Fruit fly (Drosophila melanogaster) whole organism, embryonic: ENCODE results near the gene slmo.
A peak's percentile ranks its signal among the peaks of the same experiment; 100 is the strongest.

ENCODE experiments used
- CG10147 ChIP-seq: fragments of 200-800 bp; sonication (Bioruptor generic); optimal IDR thresholded peaks from 2 replicates; lab custom pipeline; 2019; ENCODE audit warnings: missing biosample characterization, mild to moderate bottlenecking, missing genetic modification characterization, moderate library complexity
- CG10654 ChIP-seq: fragments of 200-800 bp; sonication (Bioruptor generic); optimal IDR thresholded peaks from 2 replicates; lab custom pipeline; 2016; ENCODE audit warnings: missing biosample characterization, missing genetic modification characterization
- CG12236 ChIP-seq: fragments of 200-800 bp; sonication (Bioruptor generic); optimal IDR thresholded peaks from 2 replicates; lab custom pipeline; 2016; ENCODE audit warnings: missing biosample characterization, missing genetic modification characterization
- CG12659 ChIP-seq: fragments of 200-800 bp; sonication (Bioruptor generic); optimal IDR thresholded peaks from 3 replicates; lab custom pipeline; 2017; ENCODE audit warnings: mild to moderate bottlenecking, missing biosample characterization, missing genetic modification reagents, missing genetic modification characterization
- CG14667 ChIP-seq: fragments of 200-800 bp; sonication (Bioruptor generic); IDR thresholded peaks from 2 replicates; pipeline ENCODE4 v1.3.6; 2022; ENCODE audit warnings: missing biosample characterization, missing genetic modification characterization
- CG17328 ChIP-seq: fragments of 200-800 bp; sonication (Bioruptor generic); IDR thresholded peaks from 2 replicates; pipeline ENCODE4 v1.3.6; 2022; ENCODE audit warnings: missing biosample characterization, missing genetic modification characterization
- CG17568 ChIP-seq: fragments of 200-800 bp; sonication (Bioruptor generic); optimal IDR thresholded peaks from 2 replicates; lab custom pipeline; 2018; ENCODE audit warnings: missing biosample characterization, mild to moderate bottlenecking, missing genetic modification characterization, moderate library complexity
- CG17802 ChIP-seq: fragments of 200-800 bp; sonication (Bioruptor generic); optimal IDR thresholded peaks from 2 replicates; lab custom pipeline; 2018; ENCODE audit warnings: missing biosample characterization, mild to moderate bottlenecking, missing genetic modification characterization, moderate library complexity
- CG17829 ChIP-seq: fragments of 200-800 bp; optimal IDR thresholded peaks from 2 replicates; lab custom pipeline; 2019; ENCODE audit warnings: missing biosample characterization, mild to moderate bottlenecking, missing genetic modification characterization, moderate library complexity
- CG18476 ChIP-seq: fragments of 200-800 bp; sonication (Bioruptor generic); optimal IDR thresholded peaks from 2 replicates; lab custom pipeline; 2016; ENCODE audit warnings: missing biosample characterization, mild to moderate bottlenecking, missing genetic modification characterization
- CG3163 ChIP-seq: fragments of 200-800 bp; sonication (Bioruptor generic); optimal IDR thresholded peaks from 3 replicates; lab custom pipeline; 2016; ENCODE audit warnings: missing biosample characterization, missing genetic modification characterization
- CG34422 ChIP-seq: fragments of 200-800 bp; sonication (Bioruptor generic); IDR thresholded peaks from 3 replicates; pipeline ENCODE4 v1.3.6; 2022; ENCODE audit warnings: missing biosample characterization, missing genetic modification characterization
- CG4404 ChIP-seq: fragments of 200-800 bp; sonication (Bioruptor generic); IDR thresholded peaks from 2 replicates; pipeline ENCODE4 v1.3.6; 2022; ENCODE audit warnings: missing biosample characterization, missing genetic modification characterization
- CG6654 ChIP-seq: fragments of 200-800 bp; sonication (Bioruptor generic); optimal IDR thresholded peaks from 2 replicates; lab custom pipeline; 2017; ENCODE audit warnings: missing biosample characterization, mild to moderate bottlenecking, missing genetic modification characterization
- CG7271 ChIP-seq: fragments of 200-800 bp; sonication (Bioruptor generic); optimal IDR thresholded peaks from 2 replicates; lab custom pipeline; 2018; ENCODE audit warnings: missing biosample characterization, mild to moderate bottlenecking, missing genetic modification characterization, moderate library complexity
- CG7556 ChIP-seq: fragments of 200-800 bp; sonication (Bioruptor generic); optimal IDR thresholded peaks from 2 replicates; lab custom pipeline; 2017; ENCODE audit warnings: missing biosample characterization, mild to moderate bottlenecking, missing genetic modification characterization
- CG7745 ChIP-seq: fragments of 200-800 bp; sonication (Bioruptor generic); optimal IDR thresholded peaks from 2 replicates; lab custom pipeline; 2018; ENCODE audit warnings: missing biosample characterization, mild to moderate bottlenecking, missing genetic modification characterization, moderate library complexity
- CG7839 ChIP-seq: fragments of 200-800 bp; sonication (Bioruptor generic); optimal IDR thresholded peaks from 3 replicates; lab custom pipeline; 2018; ENCODE audit warnings: missing biosample characterization, mild to moderate bottlenecking, missing genetic modification characterization, moderate library complexity
- Dip3 ChIP-seq: fragments of 200-800 bp; sonication (Bioruptor generic); optimal IDR thresholded peaks from 3 replicates; lab custom pipeline; 2016; ENCODE audit warnings: missing biosample characterization, missing genetic modification characterization
- Dp ChIP-seq: fragments of 200-800 bp; sonication (Bioruptor generic); optimal IDR thresholded peaks from 2 replicates; lab custom pipeline; 2018; ENCODE audit warnings: missing biosample characterization, mild to moderate bottlenecking, missing genetic modification characterization, moderate library complexity
- Eip74EF ChIP-seq, 2 experiments: fragments of 200-800 bp in 1 of 2; fragments of >200 bp in 1 of 2; sonication (Bioruptor generic) in 1 of 2; optimal IDR thresholded peaks; 2 replicates each; lab custom pipeline; 2017 to 2019; ENCODE audit warnings: missing biosample characterization in 2 of 2, missing genetic modification characterization in 2 of 2, mild to moderate bottlenecking in 1 of 2, moderate library complexity in 1 of 2
- HLH54F ChIP-seq: fragments of 200-800 bp; sonication (Bioruptor generic); optimal IDR thresholded peaks from 3 replicates; lab custom pipeline; 2016; ENCODE audit warnings: missing biosample characterization, missing genetic modification characterization
- HLHmδ ChIP-seq: fragments of 200-800 bp; sonication (Bioruptor generic); optimal IDR thresholded peaks from 2 replicates; lab custom pipeline; 2018; ENCODE audit warnings: missing biosample characterization, mild to moderate bottlenecking, missing genetic modification characterization, moderate library complexity
- Hr51 ChIP-seq, 2 experiments: fragments of 200-800 bp; sonication (Bioruptor generic); optimal IDR thresholded peaks; 2 replicates in 1 of 2; 3 replicates in 1 of 2; lab custom pipeline; 2016 to 2018; ENCODE audit warnings: missing biosample characterization in 2 of 2, missing genetic modification characterization in 2 of 2, mild to moderate bottlenecking in 1 of 2, moderate library complexity in 1 of 2
- Mes4 ChIP-seq: fragments of 200-800 bp; sonication (Bioruptor generic); optimal IDR thresholded peaks from 2 replicates; lab custom pipeline; 2016; ENCODE audit warnings: missing biosample characterization, missing genetic modification characterization
- Neu2 ChIP-seq: fragments of 200-800 bp; sonication (Bioruptor generic); optimal IDR thresholded peaks from 3 replicates; lab custom pipeline; 2016; ENCODE audit warnings: missing biosample characterization, missing genetic modification characterization, borderline replicate concordance
- Nf-YC ChIP-seq: fragments of 200-800 bp; optimal IDR thresholded peaks from 3 replicates; lab custom pipeline; 2019; ENCODE audit warnings: missing biosample characterization, mild to moderate bottlenecking, missing genetic modification characterization, moderate library complexity
- Sin3A ChIP-seq: fragments of >200 bp; optimal IDR thresholded peaks from 2 replicates; lab custom pipeline; 2018
- Sox100B ChIP-seq: fragments of 200-800 bp; sonication (Bioruptor generic); optimal IDR thresholded peaks from 3 replicates; lab custom pipeline; 2018; ENCODE audit warnings: missing biosample characterization, mild to moderate bottlenecking, missing genetic modification characterization
- Taf1 ChIP-seq: fragments of 200-800 bp; sonication (Bioruptor generic); IDR thresholded peaks from 2 replicates; pipeline ENCODE4 v1.3.6; 2022; ENCODE audit warnings: missing biosample characterization, missing genetic modification characterization
- Trl ChIP-seq, 3 experiments: fragments of >200 bp in 2 of 3; fragments of 200-800 bp in 1 of 3; sonication (Bioruptor generic) in 1 of 3; optimal IDR thresholded peaks; 2 replicates in 1 of 3; 3 replicates in 2 of 3; lab custom pipeline; 2016 to 2017; ENCODE audit warnings: missing biosample characterization in 1 of 3, missing genetic modification characterization in 1 of 3
- Vsx1 ChIP-seq: fragments of 200-800 bp; sonication (Bioruptor generic); optimal IDR thresholded peaks from 2 replicates; lab custom pipeline; 2017; ENCODE audit warnings: missing biosample characterization, mild to moderate bottlenecking, missing genetic modification characterization, missing genetic modification reagents
- aop ChIP-seq: fragments of 200-800 bp; sonication (Bioruptor generic); IDR thresholded peaks from 2 replicates; pipeline ENCODE4 v1.3.6; 2022; ENCODE audit warnings: missing biosample characterization, missing genetic modification characterization
- ato ChIP-seq: fragments of 200-800 bp; sonication (Bioruptor generic); IDR thresholded peaks from 2 replicates; pipeline ENCODE4 v1.3.6; 2022; ENCODE audit warnings: missing biosample characterization, missing genetic modification characterization; ENCODE audit not compliant: partially characterized antibody
- bigmax ChIP-seq: fragments of 200-800 bp; sonication (Bioruptor generic); optimal IDR thresholded peaks from 2 replicates; lab custom pipeline; 2018; ENCODE audit warnings: missing biosample characterization, mild to moderate bottlenecking, missing genetic modification characterization
- cg ChIP-seq: fragments of 200-800 bp; sonication (Bioruptor generic); optimal IDR thresholded peaks from 3 replicates; lab custom pipeline; 2019; ENCODE audit warnings: missing biosample characterization, mild to moderate bottlenecking, missing genetic modification characterization, moderate library complexity
- croc ChIP-seq: fragments of 200-800 bp; sonication (Bioruptor generic); conservative IDR thresholded peaks from 3 replicates; pipeline ENCODE4 v1.3.6; 2022; ENCODE audit warnings: missing biosample characterization, missing genetic modification characterization
- dpn ChIP-seq, 2 experiments: fragments of 200-800 bp; sonication (Bioruptor generic); optimal IDR thresholded peaks; 3 replicates each; lab custom pipeline; 2016; ENCODE audit warnings: missing biosample characterization in 2 of 2, missing genetic modification characterization in 2 of 2
- dysf ChIP-seq: fragments of 200-800 bp; sonication (Bioruptor generic); IDR thresholded peaks from 3 replicates; pipeline ENCODE4 v1.3.6; 2022; ENCODE audit warnings: missing biosample characterization, missing genetic modification characterization
- ftz-f1 ChIP-seq: fragments of 200-800 bp; sonication (Bioruptor generic); optimal IDR thresholded peaks from 2 replicates; lab custom pipeline; 2016; ENCODE audit warnings: missing biosample characterization, missing genetic modification characterization
- gfzf ChIP-seq: fragments of 200-800 bp; sonication (Bioruptor generic); optimal IDR thresholded peaks from 2 replicates; lab custom pipeline; 2016; ENCODE audit warnings: missing biosample characterization, mild to moderate bottlenecking, missing genetic modification characterization, moderate library complexity
- hbn ChIP-seq: fragments of 200-800 bp; sonication (Bioruptor generic); IDR thresholded peaks from 2 replicates; pipeline ENCODE4 v1.3.6; 2022; ENCODE audit warnings: missing biosample characterization, missing genetic modification characterization; ENCODE audit not compliant: partially characterized antibody
- repo ChIP-seq: fragments of 200-800 bp; sonication (Bioruptor generic); optimal IDR thresholded peaks from 2 replicates; lab custom pipeline; 2016; ENCODE audit warnings: missing biosample characterization, missing genetic modification characterization
- row ChIP-seq: fragments of 200-800 bp; sonication (Bioruptor generic); IDR thresholded peaks from 3 replicates; pipeline ENCODE4 v1.3.6; 2022; ENCODE audit warnings: missing biosample characterization, missing genetic modification characterization
- seq ChIP-seq: fragments of 200-800 bp; sonication (Bioruptor generic); IDR thresholded peaks from 2 replicates; pipeline ENCODE4 v1.3.6; 2022; ENCODE audit warnings: missing biosample characterization, missing genetic modification characterization
- stwl ChIP-seq: fragments of 200-800 bp; sonication (Bioruptor generic); optimal IDR thresholded peaks from 3 replicates; lab custom pipeline; 2018; ENCODE audit warnings: missing biosample characterization, mild to moderate bottlenecking, missing genetic modification characterization, moderate library complexity
- ttk ChIP-seq: fragments of 200-800 bp; sonication (Bioruptor generic); IDR thresholded peaks from 2 replicates; pipeline ENCODE4 v2.1.2; 2022; ENCODE audit warnings: missing biosample characterization, missing genetic modification characterization
- tup ChIP-seq: fragments of 200-800 bp; sonication (Bioruptor generic); optimal IDR thresholded peaks from 2 replicates; lab custom pipeline; 2016; ENCODE audit warnings: missing biosample characterization, mild to moderate bottlenecking, missing genetic modification characterization, moderate library complexity
- unpg ChIP-seq: fragments of 200-800 bp; sonication (Bioruptor generic); optimal IDR thresholded peaks from 3 replicates; lab custom pipeline; 2018; ENCODE audit warnings: missing biosample characterization, mild to moderate bottlenecking, missing genetic modification characterization, moderate library complexity

The slmo gene

dm6 chr2L:5999247-5999646 is 49.3 kb downstream of the slmo start, which contains the start of gene Kdm5 (continued):
- TF ChIP-seq CG17568 (GFP tag; lab: Kevin White, UChicago): no peak
- TF ChIP-seq CG17328: 0 out of 2 replicates have a peak, but pooled peaks have one; percentile 12
- TF ChIP-seq CG3163 (GFP tag; lab: Kevin White, UChicago): no peak
- no peak for TF ChIP-seq Sox100B (GFP tag; lab: Kevin White, UChicago)
- 0 out of 2 replicates have a peak, but pooled peaks have one; percentile 51 for TF ChIP-seq ato (GFP tag; lab: Robert Waterston, UW)
- peak; percentile 71 for TF ChIP-seq stwl (tag; lab: Kevin White, UChicago)
- TF ChIP-seq Neu2 (GFP tag; lab: Kevin White, UChicago): no peak
- peak; percentile 76 for TF ChIP-seq CG12659
- peak; percentile 14 for TF ChIP-seq Mes4 (GFP tag; lab: Kevin White, UChicago)
- TF ChIP-seq Nf-YC (tag; lab: Kevin White, UChicago): peak; percentile 68
- TF ChIP-seq row: peak; percentile 44
- TF ChIP-seq repo (GFP tag; lab: Kevin White, UChicago): peak; percentile 1
- TF ChIP-seq dysf (GFP tag; lab: Robert Waterston, UW): no peak; the same call in 2 of the 3 replicates
- no peak for TF ChIP-seq unpg (GFP tag; lab: Kevin White, UChicago)
- TF ChIP-seq CG10654 (GFP tag; lab: Kevin White, UChicago): no peak
- peak; percentile 88 for TF ChIP-seq ftz-f1 (GFP tag; lab: Kevin White, UChicago)
- no peak for TF ChIP-seq seq (GFP tag; lab: Robert Waterston, UW)
- peak; percentile 44 for TF ChIP-seq CG17802 (tag; lab: Kevin White, UChicago)
- TF ChIP-seq CG12236 (GFP tag; lab: Kevin White, UChicago): no peak
- no peak for TF ChIP-seq Trl (optimal IDR thresholded peaks at IDR 0.05; lab: Kevin White, UChicago)
- no peak for TF ChIP-seq Trl (GFP tag; optimal IDR thresholded peaks at IDR 0.05; lab: Kevin White, UChicago)
- peak; percentile 60 for TF ChIP-seq Dp (GFP tag; lab: Kevin White, UChicago)
- TF ChIP-seq CG7839 (tag; lab: Kevin White, UChicago): peak; percentile 4
- TF ChIP-seq Dip3 (GFP tag; lab: Kevin White, UChicago): peak; percentile 44
- TF ChIP-seq HLHmδ (GFP tag; lab: Kevin White, UChicago): peak; percentile 63
- TF ChIP-seq CG7556: no peak
- no peak for TF ChIP-seq CG7745 (tag; lab: Kevin White, UChicago)
- TF ChIP-seq Taf1 (GFP tag; lab: Robert Waterston, UW): no peak
- no peak for TF ChIP-seq CG6654 (GFP tag; lab: Kevin White, UChicago)
- no peak for TF ChIP-seq CG10147 (GFP tag; lab: Kevin White, UChicago)
- peak; percentile 42 for TF ChIP-seq CG17829
- no peak for TF ChIP-seq CG18476 (GFP tag; lab: Kevin White, UChicago)
- TF ChIP-seq gfzf: peak; percentile 84
- TF ChIP-seq CG7271 (tag; lab: Kevin White, UChicago): no peak
- no peak for TF ChIP-seq tup (GFP tag; lab: Kevin White, UChicago)
- TF ChIP-seq CG14667 (GFP tag; lab: Robert Waterston, UW): no peak
- TF ChIP-seq Hr51 (GFP tag; optimal IDR thresholded peaks at IDR 0.05; lab: Kevin White, UChicago): peak in 1 of 2 experiments; percentile 2
- peak; percentile 48 for TF ChIP-seq Vsx1 (GFP tag; lab: Kevin White, UChicago)
- TF ChIP-seq ttk (GFP tag; lab: Robert Waterston, UW): no peak
- TF ChIP-seq CG4404 (GFP tag; lab: Robert Waterston, UW): peak; percentile 38; the same call in 1 of the 2 replicates
- TF ChIP-seq croc: no peak; the same call in 2 of the 3 replicates
- peak; percentile 67 for TF ChIP-seq cg
- TF ChIP-seq aop: no peak
- TF ChIP-seq bigmax (GFP tag; lab: Kevin White, UChicago): peak; percentile 31
- peak; percentile 17 for TF ChIP-seq HLH54F (GFP tag; lab: Kevin White, UChicago)
- TF ChIP-seq Eip74EF (GFP tag; optimal IDR thresholded peaks at IDR 0.05; lab: Kevin White, UChicago): no peak
- peak in 1 of 2 experiments; percentile 39 for TF ChIP-seq dpn (GFP tag; optimal IDR thresholded peaks at IDR 0.05; lab: Kevin White, UChicago)
- TF ChIP-seq CG34422 (GFP tag; lab: Robert Waterston, UW): peak; percentile 65; the same call in 2 of the 3 replicates
- peak; percentile 49 for TF ChIP-seq Sin3A (lab: Kevin White, UChicago)
- no peak for TF ChIP-seq hbn (GFP tag; lab: Robert Waterston, UW)
